Worm (Caenorhabditis elegans): ENCODE data around the gene B0222.1.

DNA sequence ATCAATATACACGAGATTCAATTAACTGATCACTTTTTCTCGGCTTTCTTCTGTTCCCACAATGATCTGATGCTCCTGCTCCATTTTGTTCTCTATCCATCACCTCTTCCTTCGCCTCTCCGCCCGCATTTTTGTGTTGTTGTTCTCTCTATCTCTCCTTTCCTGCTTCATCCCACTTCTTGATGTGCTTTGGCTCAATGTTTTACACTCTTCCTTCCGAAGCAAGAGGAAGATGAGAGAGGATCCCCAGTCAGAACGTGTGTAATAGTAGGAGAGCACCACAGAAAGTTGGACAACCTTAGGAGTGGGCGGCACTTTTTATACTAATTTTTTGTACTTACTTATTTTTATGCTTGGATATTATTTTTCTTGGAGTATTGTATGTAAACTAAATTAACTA lies 22.1 kb upstream of the B0222.1 start:
- no peak for TF ChIP-seq ama-1 (optimal IDR thresholded peaks at IDR 0.05)
- TF ChIP-seq nhr-12 (tag; optimal IDR thresholded peaks at IDR 0.05): no peak
- TF ChIP-seq mep-1 (tag; optimal IDR thresholded peaks at IDR 0.05): no peak
- TF ChIP-seq snpc-4 (tag; optimal IDR thresholded peaks at IDR 0.05): no peak
- no peak for TF ChIP-seq ztf-4 (tag; optimal IDR thresholded peaks at IDR 0.05)
- TF ChIP-seq nhr-237 (tag; optimal IDR thresholded peaks at IDR 0.05): no peak
- TF ChIP-seq unc-86 (tag; optimal IDR thresholded peaks at IDR 0.05): no peak
- no peak for TF ChIP-seq fos-1 (tag; optimal IDR thresholded peaks at IDR 0.05)
- TF ChIP-seq C04F5.9 (tag; optimal IDR thresholded peaks at IDR 0.05): no peak
- TF ChIP-seq aha-1 (tag; optimal IDR thresholded peaks at IDR 0.05): no peak
- no peak for TF ChIP-seq lin-15B (tag; optimal IDR thresholded peaks at IDR 0.05)
- TF ChIP-seq sox-4 (tag; optimal IDR thresholded peaks at IDR 0.05): no peak
- TF ChIP-seq ztf-11 (tag; optimal IDR thresholded peaks at IDR 0.05): no peak
